Fruit fly (Drosophila melanogaster): ENCODE measurements around the gene hth.

hth gene

DNA sequence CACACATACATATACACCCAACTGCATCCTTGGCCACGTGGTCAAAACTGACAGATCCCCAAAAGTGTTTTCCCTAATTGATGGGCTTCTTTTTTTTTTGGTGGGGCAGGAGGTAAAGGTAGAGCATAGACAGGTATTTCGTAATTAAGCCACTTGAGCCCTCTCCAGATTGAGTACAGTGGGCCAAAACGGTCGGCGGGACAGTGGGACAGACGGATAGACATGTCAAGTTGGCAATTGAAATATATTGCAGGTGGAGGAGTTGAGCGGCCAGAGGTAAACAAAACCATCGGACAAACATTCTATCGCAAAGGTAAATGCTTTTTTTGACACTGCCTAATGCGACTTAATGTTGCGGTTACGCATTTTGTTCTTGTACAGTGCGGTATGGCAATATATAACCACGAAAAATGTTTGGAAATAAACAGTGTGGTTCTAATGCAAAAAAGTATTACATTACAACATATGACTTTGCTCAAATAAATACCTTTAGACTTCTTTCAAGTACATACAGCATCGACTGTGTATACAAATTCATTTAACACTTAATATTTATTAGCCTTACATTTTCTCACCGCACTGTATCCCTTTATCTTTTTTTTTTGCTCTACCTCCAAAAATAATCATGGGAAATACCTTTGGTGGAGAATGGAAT lies 15.1 kb downstream of the hth start (continued):
- TF ChIP-seq Oaz (GFP tag; IDR thresholded peaks at IDR 0.05), result no peak
- TF ChIP-seq Hmr (GFP tag; optimal IDR thresholded peaks at IDR 0.05), result no peak
- TF ChIP-seq CG12769 (tag; optimal IDR thresholded peaks at IDR 0.05), result peak; percentile 26
- peak in 1 of 2 experiments; percentile 3 for TF ChIP-seq dpn (GFP tag; optimal IDR thresholded peaks at IDR 0.05)
- TF ChIP-seq lilli (GFP tag; optimal IDR thresholded peaks at IDR 0.05), result peak; percentile 37
- peak; percentile 23 for TF ChIP-seq Meics (GFP tag; optimal IDR thresholded peaks at IDR 0.05)
- no peak for TF ChIP-seq Spps (tag; optimal IDR thresholded peaks at IDR 0.05)
- peak in 1 of 2 experiments; percentile 42 for TF ChIP-seq eve (GFP tag; optimal IDR thresholded peaks at IDR 0.05)
- TF ChIP-seq ssp (GFP tag; IDR thresholded peaks at IDR 0.05), result no peak
- no peak for TF ChIP-seq zfh2 (GFP tag; optimal IDR thresholded peaks at IDR 0.05)
- no peak for TF ChIP-seq wdn (GFP tag; IDR thresholded peaks at IDR 0.05)
- no peak for TF ChIP-seq CG13296 (GFP tag; optimal IDR thresholded peaks at IDR 0.05)
- no peak for TF ChIP-seq CG5245 (GFP tag; optimal IDR thresholded peaks at IDR 0.05)
- TF ChIP-seq CG10543 (GFP tag; optimal IDR thresholded peaks at IDR 0.05), result no peak
- no peak for TF ChIP-seq CG15073 (GFP tag; optimal IDR thresholded peaks at IDR 0.05)
- no peak for TF ChIP-seq vvl (GFP tag; IDR thresholded peaks at IDR 0.05)
- peak; percentile 14 for TF ChIP-seq phol (tag; optimal IDR thresholded peaks at IDR 0.05)
- TF ChIP-seq CG15011 (GFP tag; optimal IDR thresholded peaks at IDR 0.05), result no peak
- TF ChIP-seq lab (GFP tag; optimal IDR thresholded peaks at IDR 0.05), result peak; percentile 79
- no peak for TF ChIP-seq CHES-1-like (GFP tag; optimal IDR thresholded peaks at IDR 0.05)
- TF ChIP-seq tx (GFP tag; optimal IDR thresholded peaks at IDR 0.05), result no peak
- TF ChIP-seq CG4282 (GFP tag; optimal IDR thresholded peaks at IDR 0.05), result no peak
- TF ChIP-seq kah (GFP tag; optimal IDR thresholded peaks at IDR 0.05), result no peak
- TF ChIP-seq CG13775 (GFP tag; optimal IDR thresholded peaks at IDR 0.05), result no peak
- TF ChIP-seq yki (optimal IDR thresholded peaks at IDR 0.05), result no peak
- no peak for TF ChIP-seq Dad (GFP tag; optimal IDR thresholded peaks at IDR 0.05)
- TF ChIP-seq mld (GFP tag; IDR thresholded peaks at IDR 0.05; ENCODE audit: partially characterized antibody), result no peak
- no peak for TF ChIP-seq cas (GFP tag; IDR thresholded peaks at IDR 0.05)
- no peak for TF ChIP-seq CG7271 (tag; optimal IDR thresholded peaks at IDR 0.05)
- TF ChIP-seq grau (tag; optimal IDR thresholded peaks at IDR 0.05), result peak; percentile 28
- TF ChIP-seq sr (GFP tag; IDR thresholded peaks at IDR 0.05), result no peak
- no peak for TF ChIP-seq CG13287 (GFP tag; IDR thresholded peaks at IDR 0.05; ENCODE audit: partially characterized antibody)
- no peak for TF ChIP-seq CG17385 (GFP tag; optimal IDR thresholded peaks at IDR 0.05)
- no peak for TF ChIP-seq Doc2 (GFP tag; IDR thresholded peaks at IDR 0.05)
- no peak for TF ChIP-seq CG6689 (GFP tag; IDR thresholded peaks at IDR 0.05)
- TF ChIP-seq crc (GFP tag; optimal IDR thresholded peaks at IDR 0.05), result no peak
- TF ChIP-seq CG2678 (tag; optimal IDR thresholded peaks at IDR 0.05), result peak; percentile 31
- TF ChIP-seq Jarid2 (GFP tag; optimal IDR thresholded peaks at IDR 0.05), result peak; percentile 21
- no peak for TF ChIP-seq ttk (GFP tag; IDR thresholded peaks at IDR 0.05)
- TF ChIP-seq CG4707 (GFP tag; optimal IDR thresholded peaks at IDR 0.05), result peak; percentile 56
- TF ChIP-seq Bgb (GFP tag; IDR thresholded peaks at IDR 0.05; ENCODE audit: partially characterized antibody), result no peak
- TF ChIP-seq row (GFP tag; IDR thresholded peaks at IDR 0.05), result peak; percentile 61
- TF ChIP-seq Blimp-1 (GFP tag; optimal IDR thresholded peaks at IDR 0.05), result peak; percentile 27
- TF ChIP-seq crol (GFP tag; IDR thresholded peaks at IDR 0.05), result 0 out of 2 replicates have a peak, but pooled peaks have one; percentile 38
- peak in 1 of 2 experiments; percentile 18 for TF ChIP-seq bsh (GFP tag; optimal IDR thresholded peaks at IDR 0.05)
- TF ChIP-seq CG7839 (tag; optimal IDR thresholded peaks at IDR 0.05), result peak; percentile 31
- TF ChIP-seq NfI (GFP tag; optimal IDR thresholded peaks at IDR 0.05), result no peak
- no peak for TF ChIP-seq CG32532 (GFP tag; IDR thresholded peaks at IDR 0.05)
- no peak for TF ChIP-seq Oli (tag; optimal IDR thresholded peaks at IDR 0.05)
- no peak for TF ChIP-seq CG3065 (GFP tag; optimal IDR thresholded peaks at IDR 0.05)

All from whole organism, embryonic.